Worm (Caenorhabditis elegans) whole organism, L4 larva: Measurements from ENCODE around the gene C13G3.12.
A peak's percentile ranks its signal among the peaks of the same experiment; 100 is the strongest.

Experiments used
- F49E8.2 ChIP-seq: sonication (generic microtip); optimal IDR thresholded peaks from 2 replicates; lab custom pipeline; 2016; ENCODE audit warnings: missing compliant biosample characterization, mild to moderate bottlenecking, missing genetic modification characterization, borderline replicate concordance
- R02D3.7 ChIP-seq: fragments of 150-350 bp; sonication (generic microtip); optimal IDR thresholded peaks from 3 replicates; lab custom pipeline; 2014; ENCODE audit warnings: missing biosample characterization, missing genetic modification characterization
- Y48G9A.11 ChIP-seq: fragments of 200-800 bp; sonication (Bioruptor generic); IDR thresholded peaks from 2 replicates; pipeline ENCODE4 v1.3.6; 2022; ENCODE audit warnings: missing genetic modification reagents, missing genetic modification characterization, missing compliant biosample characterization
- Y5F2A.4 ChIP-seq: fragments of 200-800 bp; sonication (Bioruptor generic); optimal IDR thresholded peaks from 2 replicates; lab custom pipeline; 2018; ENCODE audit warnings: mild to moderate bottlenecking, missing genetic modification characterization, missing compliant biosample characterization
- Y75B8A.6 ChIP-seq: fragments of 200-800 bp; sonication (Bioruptor generic); IDR thresholded peaks from 2 replicates; pipeline ENCODE4 v1.3.6; 2022; ENCODE audit warnings: missing genetic modification reagents, missing genetic modification characterization, missing compliant biosample characterization
- aha-1 ChIP-seq: fragments of 150-350 bp; peaks from one replicate; lab custom pipeline; 2014; ENCODE audit warnings: missing biosample characterization, missing genetic modification characterization
- aly-2 ChIP-seq: sonication (generic microtip); optimal IDR thresholded peaks from 2 replicates; lab custom pipeline; 2018; ENCODE audit warnings: missing biosample characterization, missing genetic modification characterization
- ama-1 ChIP-seq: fragments of 150-350 bp; optimal IDR thresholded peaks from 2 replicates; lab custom pipeline; 2014; ENCODE audit warnings: inconsistent platforms, mixed read lengths
- ceh-20 ChIP-seq: fragments of 200-800 bp; sonication (Bioruptor generic); IDR thresholded peaks from 2 replicates; pipeline ENCODE4 v1.3.6; 2022; ENCODE audit warnings: missing genetic modification reagents, missing genetic modification characterization, missing compliant biosample characterization
- ceh-62 ChIP-seq: sonication (generic microtip); optimal IDR thresholded peaks from 2 replicates; lab custom pipeline; 2017; ENCODE audit warnings: missing biosample characterization, missing genetic modification characterization
- cey-2 ChIP-seq: sonication (generic microtip); optimal IDR thresholded peaks from 3 replicates; lab custom pipeline; 2017; ENCODE audit warnings: missing genetic modification characterization, mild to moderate bottlenecking, missing compliant biosample characterization, antibody characterized with exemption, borderline replicate concordance; ENCODE audit not compliant: insufficient read depth
- daf-16 ChIP-seq, 3 experiments: sonication (generic microtip); optimal IDR thresholded peaks; 2 replicates each; lab custom pipeline; 2016 to 2017; ENCODE audit warnings: missing genetic modification characterization in 3 of 3, missing genetic modification reagents in 3 of 3, mild to moderate bottlenecking in 2 of 3, missing compliant biosample characterization in 2 of 3, missing biosample characterization in 1 of 3, moderate library complexity in 1 of 3
- daf-8 ChIP-seq: fragments of 200-800 bp; sonication (Bioruptor generic); IDR thresholded peaks from 2 replicates; pipeline ENCODE4 v1.3.6; 2022; ENCODE audit warnings: missing genetic modification characterization, missing compliant biosample characterization
- dmd-6 ChIP-seq: fragments of 200-800 bp; sonication (Bioruptor generic); IDR thresholded peaks from 2 replicates; pipeline ENCODE4 v1.3.6; 2022; ENCODE audit warnings: missing genetic modification reagents, missing genetic modification characterization, missing compliant biosample characterization
- dmd-8 ChIP-seq: fragments of 200-800 bp; sonication (Bioruptor generic); IDR thresholded peaks from 2 replicates; pipeline ENCODE4 v1.3.6; 2022; ENCODE audit warnings: missing genetic modification characterization, missing compliant biosample characterization
- dpl-1 ChIP-seq: fragments of 150-350 bp; optimal IDR thresholded peaks from 2 replicates; lab custom pipeline; 2014; ENCODE audit warnings: missing biosample characterization, missing genetic modification reagents, missing genetic modification characterization
- duxl-1 ChIP-seq: sonication (generic microtip); optimal IDR thresholded peaks from 2 replicates; lab custom pipeline; 2016; ENCODE audit warnings: mild to moderate bottlenecking, missing genetic modification characterization, moderate library complexity, missing compliant biosample characterization; ENCODE audit not compliant: poor library complexity
- dve-1 ChIP-seq: sonication (generic microtip); optimal IDR thresholded peaks from 2 replicates; lab custom pipeline; 2017; ENCODE audit warnings: antibody characterized with exemption, mild to moderate bottlenecking, missing genetic modification characterization, missing compliant biosample characterization; ENCODE audit not compliant: insufficient read depth
- egl-43 ChIP-seq: fragments of 200-800 bp; sonication (Bioruptor generic); IDR thresholded peaks from 2 replicates; pipeline ENCODE4 v1.3.6; 2022; ENCODE audit warnings: missing genetic modification reagents, missing genetic modification characterization, missing compliant biosample characterization
- fos-1 ChIP-seq: fragments of 150-350 bp; optimal IDR thresholded peaks from 2 replicates; lab custom pipeline; 2014; ENCODE audit warnings: missing biosample characterization, missing genetic modification characterization
- hlh-11 ChIP-seq: fragments of 200-800 bp; sonication (Bioruptor generic); optimal IDR thresholded peaks from 2 replicates; lab custom pipeline; 2018; ENCODE audit warnings: mild to moderate bottlenecking, missing genetic modification characterization, missing compliant biosample characterization
- hlh-30 ChIP-seq: sonication (generic microtip); optimal IDR thresholded peaks from 2 replicates; lab custom pipeline; 2017; ENCODE audit warnings: antibody characterized with exemption, mild to moderate bottlenecking, missing genetic modification characterization, missing compliant biosample characterization; ENCODE audit not compliant: insufficient read depth
- lin-1 ChIP-seq: fragments of 200-800 bp; sonication (Bioruptor generic); IDR thresholded peaks from 2 replicates; pipeline ENCODE4 v1.3.6; 2022; ENCODE audit warnings: missing genetic modification reagents, missing genetic modification characterization, missing compliant biosample characterization
- lin-15B ChIP-seq: fragments of 150-350 bp; sonication (generic microtip); optimal IDR thresholded peaks from 3 replicates; lab custom pipeline; 2014; ENCODE audit warnings: missing biosample characterization, missing genetic modification characterization
- lsy-2 ChIP-seq, 2 experiments: fragments of 150-350 bp in 1 of 2; sonication (generic microtip) in 1 of 2; optimal IDR thresholded peaks; 2 replicates each; lab custom pipeline; 2014 to 2017; ENCODE audit warnings: missing biosample characterization in 2 of 2, missing genetic modification characterization in 2 of 2
- nhr-10 ChIP-seq: fragments of 150-350 bp; optimal IDR thresholded peaks from 2 replicates; lab custom pipeline; 2014; ENCODE audit warnings: missing biosample characterization, missing genetic modification characterization
- nhr-25 ChIP-seq: sonication (generic microtip); optimal IDR thresholded peaks from 2 replicates; lab custom pipeline; 2017; ENCODE audit warnings: missing genetic modification characterization, mild to moderate bottlenecking, missing compliant biosample characterization, antibody characterized with exemption, moderate library complexity, borderline replicate concordance; ENCODE audit not compliant: insufficient read depth
- nhr-28 ChIP-seq: fragments of 150-350 bp; optimal IDR thresholded peaks from 2 replicates; lab custom pipeline; 2014; ENCODE audit warnings: missing biosample characterization, missing genetic modification characterization
- nhr-42 ChIP-seq: fragments of 200-800 bp; sonication (Bioruptor generic); IDR thresholded peaks from 2 replicates; pipeline ENCODE4 v1.3.6; 2022; ENCODE audit warnings: missing genetic modification characterization, missing compliant biosample characterization
- nhr-48 ChIP-seq: sonication (generic microtip); optimal IDR thresholded peaks from 2 replicates; lab custom pipeline; 2016; ENCODE audit warnings: mild to moderate bottlenecking, missing genetic modification characterization, missing compliant biosample characterization
- nhr-77 ChIP-seq: fragments of 150-350 bp; optimal IDR thresholded peaks from 2 replicates; lab custom pipeline; 2014; ENCODE audit warnings: missing biosample characterization, missing genetic modification characterization
- pqm-1 ChIP-seq: sonication (generic microtip); optimal IDR thresholded peaks from 2 replicates; lab custom pipeline; 2017; ENCODE audit warnings: missing biosample characterization, missing genetic modification characterization
- rbr-2 ChIP-seq: sonication (generic microtip); optimal IDR thresholded peaks from 2 replicates; lab custom pipeline; 2016; ENCODE audit warnings: missing genotype, missing genetic modification characterization, missing compliant biosample characterization
- saeg-2 ChIP-seq: fragments of 200-800 bp; sonication (Bioruptor generic); IDR thresholded peaks from 2 replicates; pipeline ENCODE4 v1.3.6; 2022; ENCODE audit warnings: missing genetic modification reagents, missing genetic modification characterization, missing compliant biosample characterization
- sdz-12 ChIP-seq: fragments of 200-800 bp; sonication (Bioruptor generic); optimal IDR thresholded peaks from 2 replicates; lab custom pipeline; 2018; ENCODE audit warnings: mild to moderate bottlenecking, missing genetic modification characterization, missing compliant biosample characterization
- skn-1 ChIP-seq: fragments of 150-350 bp; optimal IDR thresholded peaks from 2 replicates; lab custom pipeline; 2014; ENCODE audit warnings: missing biosample characterization, missing genetic modification characterization
- spr-1 ChIP-seq: sonication (generic microtip); optimal IDR thresholded peaks from 2 replicates; lab custom pipeline; 2016; ENCODE audit warnings: mild to moderate bottlenecking, missing genetic modification characterization, missing compliant biosample characterization
- tag-97 ChIP-seq: fragments of 200-800 bp; sonication (Bioruptor generic); IDR thresholded peaks from 2 replicates; pipeline ENCODE4 v1.3.6; 2022; ENCODE audit warnings: missing genetic modification characterization, missing compliant biosample characterization
- unc-62 ChIP-seq, 3 experiments: fragments of 150-350 bp in 1 of 3; sonication (generic microtip); optimal IDR thresholded peaks in 2 of 3; peaks in 1 of 3; 1 replicate in 1 of 3; 2 replicates in 2 of 3; lab custom pipeline; 2014 to 2017; ENCODE audit warnings: missing biosample characterization in 3 of 3, missing genetic modification characterization in 3 of 3, missing genetic modification reagents in 3 of 3, missing genotype in 1 of 3
- zip-11 ChIP-seq: fragments of 200-800 bp; sonication (Bioruptor generic); IDR thresholded peaks from 2 replicates; pipeline ENCODE4 v1.3.6; 2022; ENCODE audit warnings: missing genetic modification characterization, missing compliant biosample characterization

The C13G3.12 gene

DNA sequence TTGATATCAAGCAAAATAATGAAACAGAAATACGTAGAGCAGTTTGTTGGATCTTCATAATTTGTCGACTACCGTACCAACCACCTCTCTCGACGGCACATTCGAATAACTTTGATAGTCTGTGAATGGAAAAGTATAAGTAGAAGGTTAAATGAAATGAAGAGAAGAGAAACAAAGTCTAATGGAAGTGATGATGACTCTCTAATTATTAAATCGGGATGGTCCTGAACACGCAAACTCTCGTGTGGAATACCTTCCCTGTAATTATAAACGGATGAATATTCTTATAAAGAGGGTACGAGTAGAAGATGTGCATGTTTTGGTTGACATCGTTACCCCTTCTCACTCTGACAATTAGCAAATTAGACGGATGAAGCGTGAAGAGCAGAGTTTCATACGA is at the start of gene C13G3.12, which contains the start of gene hot-6:
C13G3.12 (minus strand) TSS at position 101 of the 400 bp plus-strand sequence.
hot-6 (minus strand) TSS at position 121 of the 400 bp plus-strand sequence.
- no peak for TF ChIP-seq dpl-1 (GFP tag; lab: Kevin White, UChicago)
- peak; percentile 86 for TF ChIP-seq aha-1
- no peak for TF ChIP-seq ama-1
- TF ChIP-seq spr-1 = no peak
- no peak for TF ChIP-seq dmd-8
- no peak for TF ChIP-seq aly-2

DNA sequence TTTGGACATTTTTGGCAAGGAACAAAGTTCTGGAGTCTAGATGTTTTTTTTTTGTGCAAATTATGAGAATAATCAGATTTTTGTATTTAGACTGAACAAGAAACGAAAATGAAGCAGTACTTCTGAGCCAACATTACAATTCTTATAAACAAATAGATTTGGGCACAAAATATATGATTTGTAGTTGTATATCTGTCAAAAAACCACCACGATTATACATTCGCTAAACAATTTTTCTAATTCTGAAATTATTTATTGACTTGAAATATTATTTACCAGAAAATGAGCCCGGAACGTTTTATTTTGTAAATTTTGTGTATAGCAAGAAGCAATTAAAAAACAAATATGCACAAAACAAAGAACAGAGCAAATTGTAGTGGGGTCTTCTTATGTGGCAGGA is 48.7 kb upstream of the C13G3.12 start:
- TF ChIP-seq duxl-1 (tag; lab: Kevin White, UChicago) (no peak), fos-1 (tag; lab: Kevin White, UChicago) (peak; percentile 22)

DNA sequence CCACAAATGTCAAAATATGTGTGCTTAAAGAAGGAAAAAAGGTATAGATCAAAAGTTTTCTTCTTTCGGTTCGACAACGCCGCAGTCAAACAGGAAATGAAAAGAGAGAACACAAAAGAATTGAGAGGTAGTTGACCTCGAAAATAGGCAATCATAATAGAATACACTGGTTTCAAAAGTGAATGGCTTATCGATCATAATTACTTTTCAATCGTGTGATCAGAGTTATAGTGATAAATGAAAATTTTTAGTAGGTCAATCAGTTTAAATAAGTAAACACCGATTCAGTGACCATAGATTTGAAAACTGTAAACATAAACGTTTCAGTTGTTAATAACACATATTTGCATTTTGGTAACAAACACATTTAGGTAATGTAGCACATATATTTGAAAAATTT is 47.7 kb upstream of the C13G3.12 start:
- no peak for TF ChIP-seq Y48G9A.11 (GFP tag; lab: Robert Waterston, UW)
- no peak for TF ChIP-seq sdz-12 (GFP tag; lab: Kevin White, UChicago)
- TF ChIP-seq egl-43 (GFP tag; lab: Robert Waterston, UW) = no peak
- no peak for TF ChIP-seq R02D3.7 (tag; lab: Kevin White, UChicago)
- peak; percentile 85 for TF ChIP-seq nhr-77 (tag; lab: Kevin White, UChicago)
- TF ChIP-seq lin-1 (GFP tag; lab: Robert Waterston, UW) = no peak
- TF ChIP-seq rbr-2 (tag; lab: Kevin White, UChicago) = no peak
- TF ChIP-seq saeg-2 (GFP tag; lab: Robert Waterston, UW) = no peak
- TF ChIP-seq cey-2 (tag; lab: Kevin White, UChicago) = no peak
- TF ChIP-seq F49E8.2 (tag; lab: Kevin White, UChicago) = no peak
- TF ChIP-seq ceh-20 (GFP tag; lab: Robert Waterston, UW) = no peak
- no peak for TF ChIP-seq lin-15B (tag; lab: Kevin White, UChicago)
- no peak for TF ChIP-seq aly-2
- TF ChIP-seq dve-1 = peak; percentile 68
- TF ChIP-seq hlh-11 (tag; lab: Kevin White, UChicago) = peak; percentile 60
- no peak for TF ChIP-seq skn-1 (tag; lab: Kevin White, UChicago)
- peak; percentile 40 for TF ChIP-seq hlh-30 (tag; lab: Kevin White, UChicago)
- TF ChIP-seq duxl-1 (tag; lab: Kevin White, UChicago) = no peak
- TF ChIP-seq pqm-1 (tag; lab: Kevin White, UChicago) = peak; percentile 69
- peak; percentile 71 for TF ChIP-seq dmd-6 (GFP tag; lab: Robert Waterston, UW)
- TF ChIP-seq daf-16 (GFP tag; optimal IDR thresholded peaks at IDR 0.05; lab: Kevin White, UChicago) = no peak
- peak; percentile 99 for TF ChIP-seq daf-16 (tag; optimal IDR thresholded peaks at IDR 0.05; lab: Kevin White, UChicago)
- no peak for TF ChIP-seq zip-11 (GFP tag; lab: Robert Waterston, UW)
- no peak for TF ChIP-seq ceh-62
- TF ChIP-seq unc-62 (GFP tag; optimal IDR thresholded peaks at IDR 0.05 in 1 of 2; lab: Kevin White, UChicago) = peak in 1 of 2 experiments; percentile 15
- no peak for TF ChIP-seq unc-62 (tag; optimal IDR thresholded peaks at IDR 0.05; lab: Kevin White, UChicago)
- no peak for TF ChIP-seq nhr-42 (GFP tag; lab: Robert Waterston, UW)
- TF ChIP-seq spr-1 = no peak
- no peak for TF ChIP-seq Y75B8A.6 (GFP tag; lab: Robert Waterston, UW)
- TF ChIP-seq tag-97 (GFP tag; lab: Robert Waterston, UW) = no peak
- peak in 1 of 2 experiments; percentile 27 for TF ChIP-seq lsy-2 (tag; optimal IDR thresholded peaks at IDR 0.05; lab: Kevin White, UChicago)
- no peak for TF ChIP-seq nhr-10 (tag; lab: Kevin White, UChicago)
- TF ChIP-seq nhr-48 (tag; lab: Kevin White, UChicago) = no peak
- TF ChIP-seq Y5F2A.4 = no peak
- peak; percentile 89 for TF ChIP-seq nhr-28
- no peak for TF ChIP-seq nhr-25 (tag; lab: Kevin White, UChicago)
- no peak for TF ChIP-seq daf-8 (GFP tag; lab: Robert Waterston, UW)
- TF ChIP-seq, all 104 proteins: peak for 10
